Fruit fly (Drosophila melanogaster) whole organism, embryonic: ENCODE data around the gene CG32554.
A peak's percentile ranks its signal among the peaks of the same experiment; 100 is the strongest.

Source experiments
- BEAF-32 ChIP-seq: fragments of 200-800 bp; sonication (Bioruptor generic); optimal IDR thresholded peaks from 3 replicates; lab custom pipeline; 2017; ENCODE audit warnings: missing biosample characterization, missing genetic modification characterization, mild to moderate bottlenecking, moderate library complexity, missing genetic modification reagents
- CG11093 ChIP-seq: fragments of 200-800 bp; sonication (Bioruptor generic); IDR thresholded peaks from 3 replicates; pipeline ENCODE4 v1.3.6; 2022; ENCODE audit warnings: missing biosample characterization, missing genetic modification characterization
- CG1233 ChIP-seq: fragments of 200-800 bp; sonication (Bioruptor generic); optimal IDR thresholded peaks from 4 replicates; lab custom pipeline; 2018; ENCODE audit warnings: missing biosample characterization, mild to moderate bottlenecking, missing genetic modification characterization
- CG12659 ChIP-seq: fragments of 200-800 bp; sonication (Bioruptor generic); optimal IDR thresholded peaks from 3 replicates; lab custom pipeline; 2017; ENCODE audit warnings: mild to moderate bottlenecking, missing biosample characterization, missing genetic modification reagents, missing genetic modification characterization
- CG13287 ChIP-seq: fragments of 200-800 bp; sonication (Bioruptor generic); IDR thresholded peaks from 2 replicates; pipeline ENCODE4 v1.3.6; 2022; ENCODE audit warnings: missing biosample characterization, missing genetic modification characterization; ENCODE audit not compliant: partially characterized antibody
- CG13296 ChIP-seq: fragments of 200-800 bp; sonication (Bioruptor generic); optimal IDR thresholded peaks from 3 replicates; lab custom pipeline; 2018; ENCODE audit warnings: missing biosample characterization, mild to moderate bottlenecking, missing genetic modification characterization
- CG1603 ChIP-seq: fragments of 200-800 bp; sonication (Bioruptor generic); optimal IDR thresholded peaks from 2 replicates; lab custom pipeline; 2019; ENCODE audit warnings: missing biosample characterization, mild to moderate bottlenecking, missing genetic modification characterization, moderate library complexity
- CG17359 ChIP-seq: fragments of 200-800 bp; sonication (Bioruptor generic); optimal IDR thresholded peaks from 3 replicates; lab custom pipeline; 2018; ENCODE audit warnings: missing biosample characterization, mild to moderate bottlenecking, missing genetic modification characterization, moderate library complexity
- CG17385 ChIP-seq: fragments of 200-800 bp; sonication (Bioruptor generic); optimal IDR thresholded peaks from 3 replicates; lab custom pipeline; 2018; ENCODE audit warnings: missing biosample characterization, mild to moderate bottlenecking, missing genetic modification characterization
- CG18599 ChIP-seq: fragments of 200-800 bp; sonication (Bioruptor generic); optimal IDR thresholded peaks from 3 replicates; lab custom pipeline; 2017; ENCODE audit warnings: missing biosample characterization, missing genetic modification characterization, mild to moderate bottlenecking, moderate library complexity, missing genetic modification reagents
- CG2116 ChIP-seq: fragments of 200-800 bp; sonication (Bioruptor generic); optimal IDR thresholded peaks from 3 replicates; lab custom pipeline; 2018; ENCODE audit warnings: missing biosample characterization, mild to moderate bottlenecking, missing genetic modification characterization
- CG2120 ChIP-seq: fragments of 200-800 bp; sonication (Bioruptor generic); optimal IDR thresholded peaks from 3 replicates; lab custom pipeline; 2016; ENCODE audit warnings: missing biosample characterization, missing genetic modification characterization
- CG31441 ChIP-seq: fragments of 200-800 bp; sonication (Bioruptor generic); IDR thresholded peaks from 2 replicates; pipeline ENCODE4 v1.3.6; 2022; ENCODE audit warnings: missing biosample characterization, missing genetic modification characterization
- CG3281 ChIP-seq: fragments of 200-800 bp; sonication (Bioruptor generic); optimal IDR thresholded peaks from 3 replicates; lab custom pipeline; 2017; ENCODE audit warnings: missing biosample characterization, mild to moderate bottlenecking, missing genetic modification characterization
- CG34376 ChIP-seq: fragments of 200-800 bp; sonication (Bioruptor generic); optimal IDR thresholded peaks from 2 replicates; lab custom pipeline; 2018; ENCODE audit warnings: missing biosample characterization, mild to moderate bottlenecking, missing genetic modification characterization
- CG3726 ChIP-seq: fragments of 200-800 bp; sonication (Bioruptor generic); IDR thresholded peaks from 3 replicates; pipeline ENCODE4, ENCODE4 v1.3.6; 2022; ENCODE audit warnings: missing biosample characterization, missing genetic modification characterization
- CG4328 ChIP-seq: fragments of 200-800 bp; sonication (Bioruptor generic); optimal IDR thresholded peaks from 3 replicates; lab custom pipeline; 2017; ENCODE audit warnings: missing biosample characterization, missing genetic modification reagents, missing genetic modification characterization
- CG7839 ChIP-seq: fragments of 200-800 bp; sonication (Bioruptor generic); optimal IDR thresholded peaks from 3 replicates; lab custom pipeline; 2018; ENCODE audit warnings: missing biosample characterization, mild to moderate bottlenecking, missing genetic modification characterization, moderate library complexity
- CG8290 ChIP-seq, 3 experiments: fragments of 200-800 bp; sonication (Bioruptor generic); optimal IDR thresholded peaks; 2 replicates each; lab custom pipeline; 2016 to 2019; ENCODE audit warnings: missing biosample characterization in 3 of 3, missing genetic modification characterization in 3 of 3, mild to moderate bottlenecking in 2 of 3, moderate library complexity in 1 of 3
- CG9437 ChIP-seq: fragments of 200-800 bp; sonication (Bioruptor generic); optimal IDR thresholded peaks from 2 replicates; lab custom pipeline; 2018; ENCODE audit warnings: missing biosample characterization, mild to moderate bottlenecking, missing genetic modification characterization
- CG9817 ChIP-seq: fragments of 200-800 bp; sonication (Bioruptor generic); optimal IDR thresholded peaks from 2 replicates; lab custom pipeline; 2018; ENCODE audit warnings: missing biosample characterization, mild to moderate bottlenecking, missing genetic modification characterization, moderate library complexity
- CG9932 ChIP-seq: fragments of 200-800 bp; sonication (Bioruptor generic); IDR thresholded peaks from 2 replicates; pipeline ENCODE4 v1.3.6; 2022; ENCODE audit warnings: missing biosample characterization, missing genetic modification characterization
- ERR ChIP-seq: fragments of 200-800 bp; sonication (Bioruptor generic); optimal IDR thresholded peaks from 2 replicates; lab custom pipeline; 2016; ENCODE audit warnings: missing biosample characterization, missing genetic modification characterization
- Ets97D ChIP-seq: fragments of 200-800 bp; sonication (Bioruptor generic); optimal IDR thresholded peaks from 3 replicates; lab custom pipeline; 2016; ENCODE audit warnings: missing biosample characterization, missing genetic modification characterization
- Fer1 ChIP-seq: fragments of 200-800 bp; sonication (Bioruptor generic); optimal IDR thresholded peaks from 2 replicates; lab custom pipeline; 2017; ENCODE audit warnings: missing biosample characterization, mild to moderate bottlenecking, missing genetic modification characterization
- HLH54F ChIP-seq: fragments of 200-800 bp; sonication (Bioruptor generic); optimal IDR thresholded peaks from 3 replicates; lab custom pipeline; 2016; ENCODE audit warnings: missing biosample characterization, missing genetic modification characterization
- Hmr ChIP-seq: fragments of 200-800 bp; sonication (Bioruptor generic); optimal IDR thresholded peaks from 3 replicates; lab custom pipeline; 2017; ENCODE audit warnings: mild to moderate bottlenecking, missing biosample characterization, missing genetic modification reagents, missing genetic modification characterization
- Myb ChIP-seq: fragments of 200-800 bp; sonication (Bioruptor generic); optimal IDR thresholded peaks from 2 replicates; lab custom pipeline; 2016; ENCODE audit warnings: missing biosample characterization, missing genetic modification characterization
- Pdp1 ChIP-seq, 2 experiments: fragments of 200-800 bp; sonication (Bioruptor generic); optimal IDR thresholded peaks; 3 replicates each; lab custom pipeline; 2016; ENCODE audit warnings: missing biosample characterization in 2 of 2, missing genetic modification characterization in 2 of 2, mild to moderate bottlenecking in 1 of 2, moderate library complexity in 1 of 2
- Rfx ChIP-seq: fragments of 200-800 bp; sonication (Bioruptor generic); IDR thresholded peaks from 2 replicates; pipeline ENCODE4 v1.3.6; 2022; ENCODE audit warnings: missing biosample characterization, missing genetic modification characterization
- bcd ChIP-seq: fragments of 200-800 bp; sonication (Bioruptor generic); optimal IDR thresholded peaks from 2 replicates; lab custom pipeline; 2017; ENCODE audit warnings: missing biosample characterization, mild to moderate bottlenecking, missing genetic modification characterization
- caup ChIP-seq: fragments of 200-800 bp; sonication (Bioruptor generic); optimal IDR thresholded peaks from 3 replicates; lab custom pipeline; 2017; ENCODE audit warnings: missing biosample characterization, mild to moderate bottlenecking, missing genetic modification characterization, moderate library complexity; ENCODE audit not compliant: severe bottlenecking
- cg ChIP-seq: fragments of 200-800 bp; sonication (Bioruptor generic); optimal IDR thresholded peaks from 3 replicates; lab custom pipeline; 2019; ENCODE audit warnings: missing biosample characterization, mild to moderate bottlenecking, missing genetic modification characterization, moderate library complexity
- en ChIP-seq: fragments of 200-800 bp; sonication (Bioruptor generic); optimal IDR thresholded peaks from 2 replicates; lab custom pipeline; 2016; ENCODE audit warnings: missing biosample characterization, missing genetic modification characterization
- exex ChIP-seq: fragments of 200-800 bp; sonication (Bioruptor generic); optimal IDR thresholded peaks from 4 replicates; lab custom pipeline; 2018; ENCODE audit warnings: missing biosample characterization, mild to moderate bottlenecking, missing genetic modification characterization, moderate library complexity
- fd3F ChIP-seq: fragments of 200-800 bp; sonication (Bioruptor generic); optimal IDR thresholded peaks from 2 replicates; lab custom pipeline; 2018; ENCODE audit warnings: missing biosample characterization, mild to moderate bottlenecking, missing genetic modification characterization, moderate library complexity
- ftz-f1 ChIP-seq: fragments of 200-800 bp; sonication (Bioruptor generic); optimal IDR thresholded peaks from 2 replicates; lab custom pipeline; 2016; ENCODE audit warnings: missing biosample characterization, missing genetic modification characterization
- gfzf ChIP-seq: fragments of 200-800 bp; sonication (Bioruptor generic); optimal IDR thresholded peaks from 2 replicates; lab custom pipeline; 2016; ENCODE audit warnings: missing biosample characterization, mild to moderate bottlenecking, missing genetic modification characterization, moderate library complexity
- grau ChIP-seq: fragments of 200-800 bp; optimal IDR thresholded peaks from 3 replicates; lab custom pipeline; 2019; ENCODE audit warnings: missing biosample characterization, mild to moderate bottlenecking, missing genetic modification characterization, moderate library complexity
- hbn ChIP-seq: fragments of 200-800 bp; sonication (Bioruptor generic); IDR thresholded peaks from 2 replicates; pipeline ENCODE4 v1.3.6; 2022; ENCODE audit warnings: missing biosample characterization, missing genetic modification characterization; ENCODE audit not compliant: partially characterized antibody
- ind ChIP-seq: fragments of 200-800 bp; sonication (Bioruptor generic); optimal IDR thresholded peaks from 3 replicates; lab custom pipeline; 2016; ENCODE audit warnings: missing biosample characterization, missing genetic modification characterization
- lilli ChIP-seq: fragments of 200-800 bp; sonication (Bioruptor generic); optimal IDR thresholded peaks from 3 replicates; lab custom pipeline; 2016; ENCODE audit warnings: missing biosample characterization, missing genetic modification characterization
- repo ChIP-seq: fragments of 200-800 bp; sonication (Bioruptor generic); optimal IDR thresholded peaks from 2 replicates; lab custom pipeline; 2016; ENCODE audit warnings: missing biosample characterization, missing genetic modification characterization
- row ChIP-seq: fragments of 200-800 bp; sonication (Bioruptor generic); IDR thresholded peaks from 3 replicates; pipeline ENCODE4 v1.3.6; 2022; ENCODE audit warnings: missing biosample characterization, missing genetic modification characterization
- tx ChIP-seq: fragments of 200-800 bp; sonication (Bioruptor generic); optimal IDR thresholded peaks from 2 replicates; lab custom pipeline; 2016; ENCODE audit warnings: missing biosample characterization, missing genetic modification characterization
- wor ChIP-seq: fragments of 200-800 bp; sonication (Bioruptor generic); IDR thresholded peaks from 2 replicates; pipeline ENCODE4 v1.3.6; 2022; ENCODE audit warnings: missing biosample characterization, missing genetic modification characterization
- zfh2 ChIP-seq: fragments of 200-800 bp; sonication (Bioruptor generic); optimal IDR thresholded peaks from 2 replicates; lab custom pipeline; 2016; ENCODE audit warnings: missing biosample characterization, missing genetic modification characterization

The CG32554 gene

DNA sequence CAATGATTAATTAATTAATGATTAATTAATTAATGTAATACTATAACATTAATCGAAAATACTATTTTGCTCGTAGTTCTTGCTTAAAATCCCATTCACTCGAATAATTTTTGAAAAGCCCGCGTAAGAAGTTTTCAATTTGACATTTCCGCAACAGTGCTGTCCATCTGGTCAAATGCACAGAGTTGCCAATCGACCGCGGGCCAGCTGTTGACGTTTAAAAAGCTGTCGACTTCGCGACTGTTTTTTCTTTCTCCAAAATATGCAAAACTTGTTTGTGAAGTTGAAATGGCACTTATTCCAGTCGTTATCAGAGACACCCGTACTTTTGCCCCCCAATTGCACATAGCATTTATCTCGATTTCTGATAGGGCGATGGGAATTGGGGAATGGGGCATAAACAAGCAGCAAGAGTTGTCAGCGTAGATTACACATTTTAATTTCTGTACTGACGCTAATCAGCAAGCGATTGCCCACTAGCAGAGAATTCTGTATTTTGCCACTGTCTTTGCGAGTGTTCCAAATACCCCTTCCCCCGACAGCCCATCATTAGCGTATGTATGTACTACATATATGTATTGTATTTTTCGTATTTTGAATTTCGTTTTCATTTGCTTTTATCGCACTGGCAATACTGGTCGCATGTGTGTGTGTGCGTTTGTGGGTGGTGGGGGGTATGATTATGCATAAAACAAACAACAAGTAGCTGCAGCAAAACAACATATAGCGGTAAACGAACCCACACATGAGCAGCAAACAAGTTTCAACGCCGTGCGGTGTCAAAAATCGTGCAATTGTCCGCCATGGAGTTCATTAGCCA, 4.2 kb upstream of the CG32554 start, which contains the start of gene Srx (continued):
- TF ChIP-seq CG9932: 0 out of 2 replicates have a peak, but pooled peaks have one; percentile 17
- TF ChIP-seq HLH54F (GFP tag; lab: Kevin White, UChicago): peak; percentile 26
- peak; percentile 7 for TF ChIP-seq CG3281
- TF ChIP-seq CG12659 (GFP tag; lab: Kevin White, UChicago): peak; percentile 27
- TF ChIP-seq CG31441 (GFP tag; lab: Robert Waterston, UW): 0 out of 2 replicates have a peak, but pooled peaks have one; percentile 25
- TF ChIP-seq CG1233 (GFP tag; lab: Kevin White, UChicago): peak; percentile 6
- TF ChIP-seq fd3F (GFP tag; lab: Kevin White, UChicago): no peak
- TF ChIP-seq gfzf (GFP tag; lab: Kevin White, UChicago): peak; percentile 2
- peak; percentile 34 for TF ChIP-seq CG4328 (GFP tag; lab: Kevin White, UChicago)
- TF ChIP-seq CG2116 (GFP tag; lab: Kevin White, UChicago): peak; percentile 53
- peak; percentile 50 for TF ChIP-seq exex
- TF ChIP-seq CG9437 (GFP tag; lab: Kevin White, UChicago): peak; percentile 41
- TF ChIP-seq repo (GFP tag; lab: Kevin White, UChicago): no peak
- TF ChIP-seq CG2120 (GFP tag; lab: Kevin White, UChicago): peak; percentile 30
- TF ChIP-seq cg (GFP tag; lab: Kevin White, UChicago): peak; percentile 69
- peak; percentile 54 for TF ChIP-seq CG9817 (tag; lab: Kevin White, UChicago)
- TF ChIP-seq CG18599: peak; percentile 60
- TF ChIP-seq Myb (GFP tag; lab: Kevin White, UChicago): peak; percentile 81
- peak; percentile 25 for TF ChIP-seq CG13296 (GFP tag; lab: Kevin White, UChicago)
- TF ChIP-seq CG1603 (tag; lab: Kevin White, UChicago): peak; percentile 57
- TF ChIP-seq CG8290 (GFP tag; optimal IDR thresholded peaks at IDR 0.05; lab: Kevin White, UChicago): no peak
- peak in 1 of 2 experiments; percentile 15 for TF ChIP-seq CG8290 (tag; optimal IDR thresholded peaks at IDR 0.05; lab: Kevin White, UChicago)
- peak; percentile 5 for TF ChIP-seq grau
- peak; percentile 43; the same call in 2 of the 3 replicates for TF ChIP-seq row
- TF ChIP-seq hbn (GFP tag; lab: Robert Waterston, UW): 0 out of 2 replicates have a peak, but pooled peaks have one; percentile 13
- TF ChIP-seq Pdp1 (GFP tag; optimal IDR thresholded peaks at IDR 0.05; lab: Kevin White, UChicago): peak; percentile 26 to 72
- no peak for TF ChIP-seq CG3726
- peak; percentile 10 for TF ChIP-seq lilli (GFP tag; lab: Kevin White, UChicago)
- peak; percentile 21 for TF ChIP-seq CG17385
- peak; percentile 23 for TF ChIP-seq Fer1 (GFP tag; lab: Kevin White, UChicago)
- TF ChIP-seq ERR: no peak
- TF ChIP-seq Rfx (GFP tag; lab: Robert Waterston, UW): peak; percentile 29; the same call in 1 of the 2 replicates
- TF ChIP-seq ind (GFP tag; lab: Kevin White, UChicago): peak; percentile 16
- TF ChIP-seq CG13287: peak; percentile 14; the same call in 1 of the 2 replicates
- peak; percentile 12 for TF ChIP-seq zfh2 (GFP tag; lab: Kevin White, UChicago)
- TF ChIP-seq tx (GFP tag; lab: Kevin White, UChicago): no peak
- TF ChIP-seq CG7839: peak; percentile 24
- peak; percentile 21 for TF ChIP-seq caup (GFP tag; lab: Kevin White, UChicago)
- TF ChIP-seq Hmr: peak; percentile 2
- TF ChIP-seq CG17359 (tag; lab: Kevin White, UChicago): peak; percentile 19
- peak; percentile 66 for TF ChIP-seq Ets97D (GFP tag; lab: Kevin White, UChicago)
- peak; percentile 79 for TF ChIP-seq CG34376
- no peak for TF ChIP-seq en (GFP tag; lab: Kevin White, UChicago)
- TF ChIP-seq CG11093 (GFP tag; lab: Robert Waterston, UW): no peak
- peak; percentile 42 for TF ChIP-seq BEAF-32
- no peak for TF ChIP-seq ftz-f1 (GFP tag; lab: Kevin White, UChicago)
- peak; percentile 2 for TF ChIP-seq bcd (GFP tag; lab: Kevin White, UChicago)
- TF ChIP-seq wor (GFP tag; lab: Robert Waterston, UW): no peak
